Worm (Caenorhabditis elegans): ENCODE results near the gene srw-127.

srw-127 gene

DNA sequence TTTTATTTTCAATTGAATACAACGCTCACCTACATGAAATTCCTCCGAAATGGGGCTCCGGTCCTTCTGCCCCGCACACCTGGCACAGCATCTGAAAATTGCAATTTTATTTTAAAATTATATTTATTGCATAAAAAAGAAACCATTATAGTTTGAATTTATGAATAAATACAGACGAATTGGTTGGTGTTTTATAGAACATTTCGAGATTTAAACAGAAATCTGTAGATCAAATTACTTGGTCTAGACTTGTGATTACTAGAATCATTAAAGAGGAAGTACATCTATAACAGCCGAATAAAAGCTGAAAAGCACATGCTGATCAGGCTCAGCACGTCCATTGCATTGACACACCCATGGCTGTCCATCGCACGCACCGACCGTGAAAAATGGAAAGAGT, 20.9 kb upstream of the srw-127 start, which contains the start of gene nhr-162:
TSS of gene nhr-162 (minus strand) at position 101 of the 400 bp plus-strand sequence.
- no peak for TF ChIP-seq flt-1 (GFP tag; IDR thresholded peaks at IDR 0.05)

DNA sequence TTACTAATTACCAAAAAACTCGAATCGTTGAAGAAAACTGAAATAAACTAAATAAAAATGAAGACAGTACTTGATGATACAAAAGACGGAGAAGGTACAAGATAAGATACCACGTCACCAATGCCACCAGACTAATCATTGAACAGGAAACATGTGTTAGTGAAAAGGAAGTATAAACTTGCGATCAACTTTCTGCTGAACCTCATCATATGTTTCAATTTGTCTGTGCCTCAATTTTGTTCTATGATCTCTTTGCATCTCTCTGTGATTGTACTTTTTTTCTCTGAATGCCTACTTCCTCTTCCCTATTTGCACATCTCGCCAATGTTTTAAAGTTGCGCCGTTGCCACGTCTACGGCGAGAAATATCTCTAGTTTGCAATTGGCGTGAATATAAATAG, 18.7 kb upstream of the srw-127 start:
- TF ChIP-seq ztf-29 (GFP tag; IDR thresholded peaks at IDR 0.05) (no peak), flt-1 (GFP tag; IDR thresholded peaks at IDR 0.05) (no peak), klf-2 (GFP tag; conservative IDR thresholded peaks at IDR 0.05) (no peak), tab-1 (GFP tag; IDR thresholded peaks at IDR 0.05) (no peak), ztf-23 (GFP tag; IDR thresholded peaks at IDR 0.05) (no peak), cog-1 (tag; optimal IDR thresholded peaks at IDR 0.05) (no peak), med-1 (GFP tag; optimal IDR thresholded peaks at IDR 0.05; ENCODE audit: insufficient read depth) (no peak), T22C8.4 (GFP tag; IDR thresholded peaks at IDR 0.05) (no peak), ref-1 (GFP tag; conservative IDR thresholded peaks at IDR 0.05) (no peak)

DNA sequence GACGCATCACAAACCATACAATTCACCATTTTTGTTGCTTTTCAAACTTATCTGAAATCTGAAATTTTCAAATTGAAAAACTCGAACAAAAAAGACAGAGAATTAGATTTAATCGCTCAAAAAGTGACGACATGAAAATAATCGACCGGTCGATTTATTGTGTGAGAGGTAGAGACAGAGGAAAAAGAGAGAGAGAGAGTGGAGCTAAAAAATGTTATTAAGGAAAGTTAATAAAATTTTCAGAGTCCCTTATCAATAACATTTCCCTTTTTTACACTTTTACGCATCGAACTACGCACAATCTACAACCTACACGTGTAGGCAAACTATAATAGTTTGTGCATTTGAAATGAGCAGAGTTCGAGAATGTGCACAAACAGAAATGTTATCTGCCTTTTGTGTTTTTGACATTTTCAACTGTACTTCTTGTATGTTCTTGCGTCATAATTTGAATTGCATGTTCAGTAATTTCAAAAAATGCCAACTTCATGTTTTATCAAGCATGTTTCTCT, 15.6 kb upstream of the srw-127 start, which contains the start of gene nhr-107:
TSS of gene nhr-107 (minus strand) at position 51 of the 512 bp plus-strand sequence.
- TF ChIP-seq ztf-29 (GFP tag; IDR thresholded peaks at IDR 0.05) (no peak), cog-1 (tag; optimal IDR thresholded peaks at IDR 0.05) (no peak), ztf-23 (GFP tag; IDR thresholded peaks at IDR 0.05) (no peak), T22C8.4 (GFP tag; IDR thresholded peaks at IDR 0.05) (no peak), flt-1 (GFP tag; IDR thresholded peaks at IDR 0.05) (no peak), tab-1 (GFP tag; IDR thresholded peaks at IDR 0.05) (no peak), med-1 (GFP tag; optimal IDR thresholded peaks at IDR 0.05; ENCODE audit: insufficient read depth) (no peak), klf-2 (GFP tag; conservative IDR thresholded peaks at IDR 0.05) (no peak), ref-1 (GFP tag; conservative IDR thresholded peaks at IDR 0.05) (no peak)

DNA sequence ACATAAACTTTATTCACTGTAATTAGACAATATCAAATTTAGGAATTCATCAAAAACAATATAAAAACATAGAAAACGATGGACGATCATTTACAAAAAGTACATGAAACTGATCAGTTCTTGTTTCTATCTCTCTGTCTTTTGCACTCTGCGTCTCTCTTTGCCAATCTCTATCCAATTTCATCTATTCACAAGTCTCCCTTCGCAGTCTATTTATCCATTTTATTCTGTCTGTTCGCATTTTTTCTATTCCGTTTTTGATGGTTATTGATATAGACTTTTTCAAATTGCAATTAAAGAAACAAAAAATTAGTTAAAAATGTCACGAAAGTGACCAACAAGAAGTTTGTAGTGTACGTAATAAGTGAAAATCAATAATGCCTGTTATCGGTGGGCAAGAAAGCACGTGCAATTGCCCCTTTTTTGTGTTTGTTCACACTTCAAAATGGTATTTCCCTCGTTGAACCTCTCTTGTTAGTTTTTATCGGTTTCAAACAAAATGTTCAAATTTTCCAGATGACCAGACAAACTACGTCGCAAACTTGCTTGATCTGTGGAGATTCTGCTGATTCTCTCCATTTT, 14.3 kb upstream of the srw-127 start, which contains the start of gene nhr-42:
TSS of gene nhr-42 (plus strand) at position 517 of the 582 bp plus-strand sequence.
- no peak for TF ChIP-seq klf-2 (GFP tag; conservative IDR thresholded peaks at IDR 0.05)
- TF ChIP-seq tab-1 (GFP tag; IDR thresholded peaks at IDR 0.05), result no peak
- TF ChIP-seq flt-1 (GFP tag; IDR thresholded peaks at IDR 0.05), result no peak
- TF ChIP-seq cog-1 (tag; optimal IDR thresholded peaks at IDR 0.05), result no peak
- TF ChIP-seq ztf-23 (GFP tag; IDR thresholded peaks at IDR 0.05), result no peak
- TF ChIP-seq T22C8.4 (GFP tag; IDR thresholded peaks at IDR 0.05), result no peak
- no peak for TF ChIP-seq med-1 (GFP tag; optimal IDR thresholded peaks at IDR 0.05; ENCODE audit: insufficient read depth)
- no peak for TF ChIP-seq ztf-29 (GFP tag; IDR thresholded peaks at IDR 0.05)
- TF ChIP-seq ref-1 (GFP tag; conservative IDR thresholded peaks at IDR 0.05), result no peak

DNA sequence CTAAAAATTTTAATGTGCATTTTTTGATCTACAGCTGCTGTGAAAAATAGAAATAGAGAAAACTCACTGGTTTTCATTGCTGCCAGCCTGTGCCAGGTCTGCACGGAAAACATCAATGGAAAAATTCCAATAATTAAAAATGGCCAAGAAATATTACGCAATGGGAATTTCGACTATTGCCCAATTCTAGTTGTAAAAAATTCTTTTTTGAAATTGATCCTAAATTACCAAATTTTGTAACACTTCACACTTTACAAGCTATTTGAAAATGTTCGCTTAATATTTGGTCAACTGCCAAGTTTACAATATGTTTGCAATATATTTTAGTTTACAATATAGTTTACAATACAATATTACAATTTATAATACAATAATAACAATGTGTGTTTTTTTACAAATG, 12.0 kb upstream of the srw-127 start:
- TF ChIP-seq flt-1 (GFP tag; IDR thresholded peaks at IDR 0.05) (no peak), tab-1 (GFP tag; IDR thresholded peaks at IDR 0.05) (no peak), T22C8.4 (GFP tag; IDR thresholded peaks at IDR 0.05) (no peak), ztf-29 (GFP tag; IDR thresholded peaks at IDR 0.05) (no peak), ztf-23 (GFP tag; IDR thresholded peaks at IDR 0.05) (no peak)

DNA sequence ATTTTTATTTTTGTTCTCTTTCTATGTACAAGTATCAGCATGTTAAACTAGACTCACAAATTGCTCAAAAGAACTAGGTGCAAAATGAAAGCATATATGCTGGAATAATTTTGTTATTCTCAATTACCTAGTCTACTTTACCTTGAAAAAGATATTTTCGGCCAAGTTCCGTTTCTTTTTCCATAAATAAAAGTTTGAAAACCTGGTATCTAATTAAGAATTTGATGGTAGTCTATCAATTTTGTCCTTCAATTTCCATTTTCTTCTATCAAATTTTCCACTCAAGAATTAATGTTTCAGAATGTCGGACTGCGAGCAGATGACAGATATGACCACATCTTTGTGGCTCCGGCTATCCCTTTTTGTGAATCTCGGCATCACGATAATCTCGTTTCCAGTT, 8.9 kb upstream of the srw-127 start, which contains the start of gene srab-4:
TSS of gene srab-4 (plus strand) at position 301 of the 400 bp plus-strand sequence.
- no peak for TF ChIP-seq ztf-29 (GFP tag; IDR thresholded peaks at IDR 0.05)
- TF ChIP-seq klf-2 (GFP tag; conservative IDR thresholded peaks at IDR 0.05), result no peak
- no peak for TF ChIP-seq ztf-23 (GFP tag; IDR thresholded peaks at IDR 0.05)
- no peak for TF ChIP-seq cog-1 (tag; optimal IDR thresholded peaks at IDR 0.05)
- no peak for TF ChIP-seq tab-1 (GFP tag; IDR thresholded peaks at IDR 0.05)
- TF ChIP-seq flt-1 (GFP tag; IDR thresholded peaks at IDR 0.05), result no peak
- no peak for TF ChIP-seq med-1 (GFP tag; optimal IDR thresholded peaks at IDR 0.05; ENCODE audit: insufficient read depth)
- TF ChIP-seq ref-1 (GFP tag; conservative IDR thresholded peaks at IDR 0.05), result no peak
- no peak for TF ChIP-seq T22C8.4 (GFP tag; IDR thresholded peaks at IDR 0.05)

DNA sequence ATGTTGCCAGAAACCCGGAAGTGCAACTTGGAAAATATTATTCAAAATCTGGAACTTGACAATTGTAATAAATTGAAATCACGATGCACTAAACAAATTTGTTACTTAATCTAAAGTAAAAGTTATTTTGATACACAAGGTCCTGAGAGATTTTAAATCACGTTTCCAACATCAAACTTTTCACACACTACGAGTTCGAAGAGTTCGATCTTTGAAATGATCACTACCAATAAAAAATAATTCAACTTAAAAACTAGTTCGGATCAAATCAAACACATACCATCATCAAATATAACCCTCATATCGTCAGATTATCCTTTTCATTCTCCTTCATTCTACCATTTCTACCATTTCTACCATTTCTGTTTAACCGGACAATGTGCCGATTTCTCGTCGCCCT, 6.8 kb upstream of the srw-127 start, which contains the start of gene spig-10:
TSS of gene spig-10 (plus strand) at position 301 of the 400 bp plus-strand sequence.
- TF ChIP-seq ztf-23 (GFP tag; IDR thresholded peaks at IDR 0.05) (no peak), cog-1 (tag; optimal IDR thresholded peaks at IDR 0.05) (no peak)

DNA sequence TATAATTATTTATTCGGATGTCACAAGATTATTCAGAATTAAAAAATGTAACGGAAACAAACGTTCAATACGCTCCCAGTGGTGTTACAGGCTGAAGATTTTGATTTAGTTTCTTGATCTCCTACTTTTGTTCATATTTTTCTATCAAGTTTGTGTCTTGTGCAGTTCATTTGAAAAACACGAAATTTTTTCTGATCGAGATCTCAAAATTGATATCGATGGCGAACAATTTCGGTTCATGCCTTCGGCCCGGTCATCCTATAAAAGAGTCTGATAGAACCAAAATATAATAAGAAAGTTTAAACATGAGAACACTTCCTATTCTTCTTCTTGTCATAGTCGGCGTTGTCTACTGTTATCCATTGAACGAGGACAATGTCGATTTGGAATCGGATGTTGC, 5.4 kb upstream of the srw-127 start, which contains the start of gene drd-10:
TSS of gene drd-10 (plus strand) at position 301 of the 400 bp plus-strand sequence.
- TF ChIP-seq med-1 (GFP tag; optimal IDR thresholded peaks at IDR 0.05; ENCODE audit: insufficient read depth) (no peak), klf-2 (GFP tag; conservative IDR thresholded peaks at IDR 0.05) (no peak), flt-1 (GFP tag; IDR thresholded peaks at IDR 0.05) (no peak), ref-1 (GFP tag; conservative IDR thresholded peaks at IDR 0.05) (no peak), ztf-23 (GFP tag; IDR thresholded peaks at IDR 0.05) (no peak), cog-1 (tag; optimal IDR thresholded peaks at IDR 0.05) (no peak), tab-1 (GFP tag; IDR thresholded peaks at IDR 0.05) (no peak), ztf-29 (GFP tag; IDR thresholded peaks at IDR 0.05) (no peak), T22C8.4 (GFP tag; IDR thresholded peaks at IDR 0.05) (no peak)

DNA sequence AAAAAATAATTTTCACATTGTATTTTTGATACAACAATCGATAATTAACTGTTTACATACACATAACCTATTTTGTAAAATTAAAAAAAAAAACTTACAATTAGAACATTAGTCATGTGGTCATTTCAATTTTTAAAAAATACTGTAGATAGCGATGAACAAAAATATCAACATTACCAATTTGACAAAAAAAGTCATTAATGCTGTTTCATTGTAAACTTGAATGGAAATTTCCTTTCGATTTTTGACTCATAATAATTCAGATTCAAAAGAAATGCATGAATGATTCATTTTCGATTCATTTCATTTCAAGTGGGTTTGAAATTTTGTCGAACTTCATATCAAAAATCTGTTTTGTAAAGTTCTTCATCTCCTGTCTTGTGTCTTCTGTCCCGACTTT, 3.3 kb upstream of the srw-127 start, which contains the start of gene C33G8.2:
TSS of gene C33G8.2 (plus strand) at position 301 of the 400 bp plus-strand sequence.
- TF ChIP-seq klf-2 (GFP tag; conservative IDR thresholded peaks at IDR 0.05) (no peak), flt-1 (GFP tag; IDR thresholded peaks at IDR 0.05) (no peak), ztf-23 (GFP tag; IDR thresholded peaks at IDR 0.05) (no peak), T22C8.4 (GFP tag; IDR thresholded peaks at IDR 0.05) (no peak), cog-1 (tag; optimal IDR thresholded peaks at IDR 0.05) (no peak), med-1 (GFP tag; optimal IDR thresholded peaks at IDR 0.05; ENCODE audit: insufficient read depth) (no peak), ref-1 (GFP tag; conservative IDR thresholded peaks at IDR 0.05) (no peak), tab-1 (GFP tag; IDR thresholded peaks at IDR 0.05) (no peak), ztf-29 (GFP tag; IDR thresholded peaks at IDR 0.05) (no peak)

DNA sequence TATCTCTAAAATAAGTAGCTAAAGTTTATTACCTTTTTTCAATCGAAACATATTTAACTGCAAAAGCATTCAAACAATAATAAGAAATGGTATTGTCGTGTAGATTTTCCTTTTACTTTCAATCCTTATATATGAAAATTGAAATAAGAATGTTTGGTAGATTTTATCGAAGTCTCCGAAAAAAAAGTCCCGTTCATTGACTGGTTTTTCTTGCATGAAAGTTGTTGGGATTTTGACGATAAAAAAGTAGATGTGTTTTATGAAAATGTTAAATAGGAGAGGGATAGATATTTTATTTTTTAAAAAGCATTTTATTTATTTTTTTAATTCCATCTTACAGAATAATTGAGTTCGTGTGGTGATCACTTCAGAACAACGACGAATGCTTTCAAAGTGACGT, 3.2 kb downstream of the srw-127 start, which contains the start of gene C33G8.13:
TSS of gene C33G8.13 (minus strand) at position 101 of the 400 bp plus-strand sequence.
- no peak for TF ChIP-seq cog-1 (tag; optimal IDR thresholded peaks at IDR 0.05)
- TF ChIP-seq ztf-29 (GFP tag; IDR thresholded peaks at IDR 0.05), result no peak
- TF ChIP-seq flt-1 (GFP tag; IDR thresholded peaks at IDR 0.05), result no peak
- no peak for TF ChIP-seq klf-2 (GFP tag; conservative IDR thresholded peaks at IDR 0.05)
- no peak for TF ChIP-seq T22C8.4 (GFP tag; IDR thresholded peaks at IDR 0.05)
- no peak for TF ChIP-seq ztf-23 (GFP tag; IDR thresholded peaks at IDR 0.05)
- TF ChIP-seq tab-1 (GFP tag; IDR thresholded peaks at IDR 0.05), result no peak
- TF ChIP-seq ref-1 (GFP tag; conservative IDR thresholded peaks at IDR 0.05), result no peak
- TF ChIP-seq med-1 (GFP tag; optimal IDR thresholded peaks at IDR 0.05; ENCODE audit: insufficient read depth), result no peak

Data from whole organism, midembryonic.